Worm (Caenorhabditis elegans) whole organism, L4 larva: ENCODE data around the gene abhd-3.2.

Experiments
- D1046.2 ChIP-seq: fragments of 200-800 bp; sonication (Bioruptor generic); IDR thresholded peaks from 2 replicates; pipeline ENCODE4 v1.3.6; 2022; ENCODE audit warnings: missing genetic modification characterization, missing compliant biosample characterization
- T26A8.4 ChIP-seq: fragments of 200-800 bp; sonication (Bioruptor generic); IDR thresholded peaks from 2 replicates; pipeline ENCODE4 v1.3.6; 2022; ENCODE audit warnings: missing genetic modification characterization, missing compliant biosample characterization
- Y48G9A.11 ChIP-seq: fragments of 200-800 bp; sonication (Bioruptor generic); IDR thresholded peaks from 2 replicates; pipeline ENCODE4 v1.3.6; 2022; ENCODE audit warnings: missing genetic modification reagents, missing genetic modification characterization, missing compliant biosample characterization
- ZK337.2 ChIP-seq: fragments of 200-800 bp; sonication (Bioruptor generic); IDR thresholded peaks from 2 replicates; pipeline ENCODE4 v1.3.6; 2022; ENCODE audit warnings: missing genetic modification reagents, missing genetic modification characterization, missing compliant biosample characterization
- ZK546.5 ChIP-seq, 2 experiments: sonication (generic microtip); optimal IDR thresholded peaks; 2 replicates each; lab custom pipeline; 2017; ENCODE audit warnings: missing biosample characterization in 2 of 2, missing genetic modification characterization in 2 of 2
- aha-1 ChIP-seq: fragments of 150-350 bp; peaks from one replicate; lab custom pipeline; 2014; ENCODE audit warnings: missing biosample characterization, missing genetic modification characterization
- ceh-32 ChIP-seq: sonication (generic microtip); optimal IDR thresholded peaks from 2 replicates; lab custom pipeline; 2016; ENCODE audit warnings: mild to moderate bottlenecking, missing genetic modification characterization, missing compliant biosample characterization; ENCODE audit not compliant: poor library complexity
- ctbp-1 ChIP-seq: fragments of 200-800 bp; sonication (Bioruptor generic); IDR thresholded peaks from 2 replicates; pipeline ENCODE4 v1.3.6; 2022; ENCODE audit warnings: missing genetic modification reagents, missing genetic modification characterization, missing compliant biosample characterization
- daf-19 ChIP-seq: fragments of 200-800 bp; sonication (Bioruptor generic); conservative IDR thresholded peaks from 2 replicates; pipeline ENCODE4 v1.3.6; 2022; ENCODE audit warnings: missing genetic modification characterization, missing compliant biosample characterization
- dmd-6 ChIP-seq: fragments of 200-800 bp; sonication (Bioruptor generic); IDR thresholded peaks from 2 replicates; pipeline ENCODE4 v1.3.6; 2022; ENCODE audit warnings: missing genetic modification reagents, missing genetic modification characterization, missing compliant biosample characterization
- dmd-8 ChIP-seq: fragments of 200-800 bp; sonication (Bioruptor generic); IDR thresholded peaks from 2 replicates; pipeline ENCODE4 v1.3.6; 2022; ENCODE audit warnings: missing genetic modification characterization, missing compliant biosample characterization
- dpl-1 ChIP-seq: fragments of 150-350 bp; optimal IDR thresholded peaks from 2 replicates; lab custom pipeline; 2014; ENCODE audit warnings: missing biosample characterization, missing genetic modification reagents, missing genetic modification characterization
- duxl-1 ChIP-seq: sonication (generic microtip); optimal IDR thresholded peaks from 2 replicates; lab custom pipeline; 2016; ENCODE audit warnings: mild to moderate bottlenecking, missing genetic modification characterization, moderate library complexity, missing compliant biosample characterization; ENCODE audit not compliant: poor library complexity
- dve-1 ChIP-seq: sonication (generic microtip); optimal IDR thresholded peaks from 2 replicates; lab custom pipeline; 2017; ENCODE audit warnings: antibody characterized with exemption, mild to moderate bottlenecking, missing genetic modification characterization, missing compliant biosample characterization; ENCODE audit not compliant: insufficient read depth
- egl-27 ChIP-seq: sonication (generic microtip); optimal IDR thresholded peaks from 3 replicates; lab custom pipeline; 2017; ENCODE audit warnings: missing biosample characterization, missing genetic modification reagents, missing genetic modification characterization
- hlh-11 ChIP-seq: fragments of 200-800 bp; sonication (Bioruptor generic); optimal IDR thresholded peaks from 2 replicates; lab custom pipeline; 2018; ENCODE audit warnings: mild to moderate bottlenecking, missing genetic modification characterization, missing compliant biosample characterization
- lin-38 ChIP-seq: fragments of 200-800 bp; sonication (Bioruptor generic); IDR thresholded peaks from 2 replicates; pipeline ENCODE4 v1.3.6; 2022; ENCODE audit warnings: missing genetic modification reagents, missing genetic modification characterization, missing compliant biosample characterization
- madf-5 ChIP-seq, 2 experiments: fragments of 200-800 bp; sonication (Bioruptor generic); IDR thresholded peaks; 2 replicates each; pipeline ENCODE4 v1.3.6; 2022; ENCODE audit warnings: missing compliant biosample characterization in 2 of 2, missing genetic modification characterization in 2 of 2
- madf-9 ChIP-seq: fragments of 200-800 bp; sonication (Bioruptor generic); conservative IDR thresholded peaks from 2 replicates; pipeline ENCODE4 v1.3.6; 2022; ENCODE audit warnings: missing genetic modification reagents, missing genetic modification characterization, missing compliant biosample characterization
- mes-2 ChIP-seq: sonication (generic microtip); optimal IDR thresholded peaks from 2 replicates; lab custom pipeline; 2016; ENCODE audit warnings: missing genotype, mild to moderate bottlenecking, missing genetic modification characterization, missing compliant biosample characterization; ENCODE audit not compliant: poor library complexity, severe bottlenecking
- mxl-2 ChIP-seq: fragments of 200-800 bp; sonication (Bioruptor generic); conservative IDR thresholded peaks from 2 replicates; pipeline ENCODE4 v1.3.6; 2022; ENCODE audit warnings: missing genetic modification reagents, missing genetic modification characterization, missing compliant biosample characterization
- nhr-10 ChIP-seq: fragments of 150-350 bp; optimal IDR thresholded peaks from 2 replicates; lab custom pipeline; 2014; ENCODE audit warnings: missing biosample characterization, missing genetic modification characterization
- nhr-102 ChIP-seq: sonication (generic microtip); optimal IDR thresholded peaks from 2 replicates; lab custom pipeline; 2016; ENCODE audit warnings: mild to moderate bottlenecking, missing genetic modification characterization, moderate library complexity, missing compliant biosample characterization
- nhr-111 ChIP-seq: fragments of 200-800 bp; sonication (Bioruptor generic); optimal IDR thresholded peaks from 2 replicates; lab custom pipeline; 2018; ENCODE audit warnings: mild to moderate bottlenecking, missing genetic modification characterization, missing compliant biosample characterization
- nhr-41 ChIP-seq: fragments of 200-800 bp; sonication (Bioruptor generic); IDR thresholded peaks from 2 replicates; pipeline ENCODE4 v1.3.6; 2022; ENCODE audit warnings: missing genetic modification reagents, missing genetic modification characterization, missing compliant biosample characterization
- nhr-48 ChIP-seq: sonication (generic microtip); optimal IDR thresholded peaks from 2 replicates; lab custom pipeline; 2016; ENCODE audit warnings: mild to moderate bottlenecking, missing genetic modification characterization, missing compliant biosample characterization
- nhr-76 ChIP-seq: fragments of 150-350 bp; optimal IDR thresholded peaks from 2 replicates; lab custom pipeline; 2014; ENCODE audit warnings: missing biosample characterization, missing genetic modification characterization
- set-16 ChIP-seq: fragments of 200-800 bp; sonication (Bioruptor generic); IDR thresholded peaks from 2 replicates; pipeline ENCODE4 v1.3.6; 2022; ENCODE audit warnings: missing genetic modification reagents, missing genetic modification characterization, missing compliant biosample characterization
- skn-1 ChIP-seq: fragments of 150-350 bp; optimal IDR thresholded peaks from 2 replicates; lab custom pipeline; 2014; ENCODE audit warnings: missing biosample characterization, missing genetic modification characterization
- snpc-1.2 ChIP-seq: fragments of 200-800 bp; sonication (Bioruptor generic); IDR thresholded peaks from 2 replicates; pipeline ENCODE4 v1.3.6; 2022; ENCODE audit warnings: missing genetic modification reagents, missing genetic modification characterization, missing compliant biosample characterization
- spr-1 ChIP-seq: sonication (generic microtip); optimal IDR thresholded peaks from 2 replicates; lab custom pipeline; 2016; ENCODE audit warnings: mild to moderate bottlenecking, missing genetic modification characterization, missing compliant biosample characterization
- spr-3 ChIP-seq: fragments of 200-800 bp; sonication (Bioruptor generic); optimal IDR thresholded peaks from 2 replicates; lab custom pipeline; 2018; ENCODE audit warnings: mild to moderate bottlenecking, missing genetic modification characterization, missing compliant biosample characterization
- tra-1 ChIP-seq: fragments of 200-800 bp; sonication (Bioruptor generic); IDR thresholded peaks from 2 replicates; pipeline ENCODE4 v1.3.6; 2022; ENCODE audit warnings: missing genetic modification reagents, missing genetic modification characterization, missing compliant biosample characterization
- unc-62 ChIP-seq, 3 experiments: fragments of 150-350 bp in 1 of 3; sonication (generic microtip); optimal IDR thresholded peaks in 2 of 3; peaks in 1 of 3; 1 replicate in 1 of 3; 2 replicates in 2 of 3; lab custom pipeline; 2014 to 2017; ENCODE audit warnings: missing biosample characterization in 3 of 3, missing genetic modification characterization in 3 of 3, missing genetic modification reagents in 3 of 3, missing genotype in 1 of 3
- ztf-11 ChIP-seq: fragments of 150-350 bp; optimal IDR thresholded peaks from 2 replicates; lab custom pipeline; 2014; ENCODE audit warnings: missing biosample characterization, missing genetic modification characterization
- ztf-7 ChIP-seq: fragments of 150-350 bp; optimal IDR thresholded peaks from 2 replicates; lab custom pipeline; 2014; ENCODE audit warnings: missing biosample characterization, missing genetic modification characterization

abhd-3.2 gene

ce11 chrX:992650-993403, 15.0 kb upstream of the abhd-3.2 start (continued):
- TF ChIP-seq aha-1 (tag; lab: Kevin White, UChicago), result peak; percentile 83
- TF ChIP-seq madf-5 (GFP tag; IDR thresholded peaks at IDR 0.05; lab: Robert Waterston, UW), result no peak
- TF ChIP-seq ztf-11, result no peak
- no peak for TF ChIP-seq nhr-10 (tag; lab: Kevin White, UChicago)

- TF ChIP-seq nhr-41 (GFP tag; lab: Robert Waterston, UW) (no peak), spr-1 (tag; lab: Kevin White, UChicago) (no peak), ctbp-1 (no peak), mes-2 (tag; lab: Kevin White, UChicago) (no peak), nhr-10 (tag; lab: Kevin White, UChicago) (no peak), ztf-7 (no peak), skn-1 (no peak), hlh-11 (no peak), nhr-76 (no peak), egl-27 (tag; lab: Kevin White, UChicago) (no peak), dmd-6 (no peak), ZK546.5 (tag; optimal IDR thresholded peaks at IDR 0.05; lab: Kevin White, UChicago) (no peak), mxl-2 (no peak), ceh-32 (tag; lab: Kevin White, UChicago) (no peak)
These were observed 13.5 kb upstream of the abhd-3.2 start, which contains the start of the genes C09E10.3 and dgk-1 for ce11 chrX:991274-991673. C09E10.3 (minus strand) TSS chrX:991374. dgk-1 (minus strand) TSS chrX:991456.

ce11 chrX:986463-986862, 8.7 kb upstream of the abhd-3.2 start:
- no peak for TF ChIP-seq nhr-111 (GFP tag; lab: Kevin White, UChicago)
- no peak for TF ChIP-seq spr-3 (GFP tag; lab: Kevin White, UChicago)
- TF ChIP-seq lin-38 (GFP tag; lab: Robert Waterston, UW), result no peak
- TF ChIP-seq tra-1 (GFP tag; lab: Robert Waterston, UW), result no peak
- TF ChIP-seq unc-62 (GFP tag; optimal IDR thresholded peaks at IDR 0.05 in 1 of 2; lab: Kevin White, UChicago), result peak in 1 of 2 experiments; percentile 42
- no peak for TF ChIP-seq unc-62 (tag; optimal IDR thresholded peaks at IDR 0.05; lab: Kevin White, UChicago)
- no peak for TF ChIP-seq snpc-1.2 (GFP tag; lab: Robert Waterston, UW)
- TF ChIP-seq nhr-48, result no peak
- TF ChIP-seq dmd-8 (GFP tag; lab: Robert Waterston, UW), result no peak
- no peak for TF ChIP-seq duxl-1 (tag; lab: Kevin White, UChicago)
- TF ChIP-seq dpl-1 (GFP tag; lab: Kevin White, UChicago), result no peak
- 0 out of 2 replicates have a peak, but pooled peaks have one; percentile 6 for TF ChIP-seq madf-9 (GFP tag; lab: Robert Waterston, UW)
- TF ChIP-seq daf-19, result no peak
- TF ChIP-seq ZK337.2 (GFP tag; lab: Robert Waterston, UW), result no peak
- no peak for TF ChIP-seq Y48G9A.11 (GFP tag; lab: Robert Waterston, UW)
- no peak for TF ChIP-seq T26A8.4 (GFP tag; lab: Robert Waterston, UW)
- TF ChIP-seq dve-1, result no peak
- peak; percentile 12 for TF ChIP-seq nhr-102
- peak; percentile 89 for TF ChIP-seq set-16
- TF ChIP-seq D1046.2 (GFP tag; lab: Robert Waterston, UW), result 0 out of 2 replicates have a peak, but pooled peaks have one; percentile 38
